Worm (Caenorhabditis elegans): Measurements from ENCODE around the gene C09E7.7.

The C09E7.7 gene

DNA sequence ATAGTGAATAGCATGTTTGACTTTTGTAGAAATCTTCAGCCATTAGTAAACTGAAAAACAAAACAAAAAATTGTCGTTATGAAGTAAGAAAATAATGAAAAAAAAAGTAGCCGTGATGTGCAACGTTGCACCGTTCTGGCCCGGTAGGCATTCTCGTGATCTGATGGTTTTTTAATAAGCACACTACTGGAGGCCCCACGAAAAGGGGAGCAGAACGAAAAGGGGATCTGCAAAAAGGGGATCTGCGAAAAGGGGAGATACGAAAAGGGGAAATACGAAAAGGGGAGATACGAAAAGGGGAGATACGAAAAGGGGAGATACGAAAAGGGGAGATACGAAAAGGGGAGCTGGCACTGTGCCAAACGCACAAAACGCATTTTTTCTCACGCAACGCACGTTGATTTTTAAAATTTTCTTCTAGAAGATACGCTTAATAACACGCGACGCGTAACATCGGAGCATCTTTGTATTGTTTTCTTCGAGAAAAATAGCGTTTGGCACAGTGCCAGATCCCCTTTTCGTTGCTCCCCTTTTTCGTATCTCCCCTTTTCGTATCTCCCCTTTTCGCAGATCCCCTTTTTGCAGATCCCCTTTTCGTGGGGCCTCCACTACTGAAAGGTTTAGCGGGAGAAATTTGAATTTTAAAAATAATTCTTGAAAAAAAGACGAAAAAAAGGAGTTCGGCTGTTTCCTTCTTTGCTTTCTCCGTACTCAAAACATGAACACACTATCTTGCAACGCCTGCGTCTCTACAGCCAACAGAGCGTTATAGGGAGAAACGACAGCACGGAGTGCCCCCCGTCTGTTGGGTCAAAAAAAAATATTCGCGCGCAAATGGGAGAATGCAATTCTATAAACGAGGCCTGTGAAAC is at the start of gene C09E7.7:
TSS of gene C09E7.7 (minus strand) at position 57 of the 872 bp plus-strand sequence.
- TF ChIP-seq nfya-1 (tag; optimal IDR thresholded peaks at IDR 0.05; ENCODE audit: insufficient read depth) (peak; percentile 50), fkh-10 (GFP tag; optimal IDR thresholded peaks at IDR 0.05) (peak; percentile 2), hmg-11 (tag; optimal IDR thresholded peaks at IDR 0.05) (peak; percentile 11), elt-2 (tag; optimal IDR thresholded peaks at IDR 0.05) (peak; percentile 16), pha-4 (tag; optimal IDR thresholded peaks at IDR 0.05) (peak; percentile 30), tbx-2 (tag; optimal IDR thresholded peaks at IDR 0.05) (peak; percentile 21), snpc-4 (tag; optimal IDR thresholded peaks at IDR 0.05) (peak; percentile 25), lin-15B (tag; optimal IDR thresholded peaks at IDR 0.05) (peak; percentile 21), ceh-28 (tag; optimal IDR thresholded peaks at IDR 0.05) (peak; percentile 0), elt-1 (tag; optimal IDR thresholded peaks at IDR 0.05) (peak; percentile 36), nhr-25 (tag; optimal IDR thresholded peaks at IDR 0.05) (peak; percentile 15), nhr-43 (tag; optimal IDR thresholded peaks at IDR 0.05; ENCODE audit: poor library complexity, severe bottlenecking) (peak; percentile 63)

DNA sequence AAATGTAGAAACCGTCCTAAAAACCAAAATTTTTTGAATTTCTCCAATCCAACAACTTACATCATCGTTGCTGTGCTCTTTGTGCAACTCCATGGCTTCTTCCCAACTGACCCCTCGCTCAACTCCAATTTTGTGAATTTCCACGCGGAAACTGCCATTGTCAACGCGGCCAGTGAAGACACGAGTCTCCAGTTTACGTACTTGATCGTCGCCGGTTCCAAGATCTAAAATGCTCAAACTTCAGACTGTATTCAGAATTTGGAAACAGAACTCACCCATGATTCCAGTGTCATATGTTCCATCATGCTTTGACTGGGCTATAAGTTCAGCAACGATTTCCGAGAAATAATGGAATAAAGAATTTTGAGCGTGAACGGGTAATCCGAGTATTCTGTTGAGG is 43.0 kb upstream of the C09E7.7 start:
- no peak for TF ChIP-seq snpc-4 (tag; optimal IDR thresholded peaks at IDR 0.05)
- no peak for TF ChIP-seq ceh-16 (tag; optimal IDR thresholded peaks at IDR 0.05)
- TF ChIP-seq pqm-1 (tag; optimal IDR thresholded peaks at IDR 0.05) = no peak
- no peak for TF ChIP-seq lsy-12 (tag; optimal IDR thresholded peaks at IDR 0.05)
- TF ChIP-seq lin-15B (tag; optimal IDR thresholded peaks at IDR 0.05) = no peak
- TF ChIP-seq fkh-10 (GFP tag; optimal IDR thresholded peaks at IDR 0.05) = no peak
- no peak for TF ChIP-seq nfya-1 (tag; optimal IDR thresholded peaks at IDR 0.05; ENCODE audit: insufficient read depth)
- TF ChIP-seq nhr-12 (tag; optimal IDR thresholded peaks at IDR 0.05) = no peak
- no peak for TF ChIP-seq nhr-237 (tag; optimal IDR thresholded peaks at IDR 0.05)
- no peak for TF ChIP-seq egl-27 (tag; optimal IDR thresholded peaks at IDR 0.05)
- TF ChIP-seq ceh-28 (tag; optimal IDR thresholded peaks at IDR 0.05) = no peak
- TF ChIP-seq daf-12 (tag; optimal IDR thresholded peaks at IDR 0.05) = no peak
- no peak for TF ChIP-seq elt-3 (tag; optimal IDR thresholded peaks at IDR 0.05)
- TF ChIP-seq tbx-2 (tag; optimal IDR thresholded peaks at IDR 0.05) = no peak

DNA sequence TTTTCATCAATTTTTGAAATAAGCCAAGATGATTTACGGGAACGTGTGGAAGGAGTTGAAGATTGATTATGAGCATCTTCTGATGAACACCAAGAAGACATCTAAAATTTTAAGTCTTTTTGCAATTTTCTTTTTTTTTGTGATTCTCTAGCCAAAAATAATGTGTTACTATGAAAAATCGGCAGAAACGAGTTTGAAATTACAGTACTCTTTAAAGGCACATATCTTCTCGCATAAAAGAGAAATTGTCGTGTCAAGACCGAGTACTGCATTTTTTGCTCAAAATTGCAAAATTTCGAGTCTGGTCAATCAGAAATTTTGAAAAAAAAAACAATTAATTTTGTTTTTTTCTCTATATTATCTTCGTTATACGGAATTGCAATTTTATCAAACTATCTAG is 41.0 kb upstream of the C09E7.7 start, which contains the start of gene F20H11.1:
TSS of gene F20H11.1 (minus strand) at position 101 of the 400 bp plus-strand sequence.
- TF ChIP-seq fkh-10 (GFP tag; optimal IDR thresholded peaks at IDR 0.05) (no peak), aly-2 (tag; optimal IDR thresholded peaks at IDR 0.05) (no peak), nhr-76 (tag; optimal IDR thresholded peaks at IDR 0.05) (no peak), lin-15B (tag; optimal IDR thresholded peaks at IDR 0.05) (no peak), jun-1 (tag; optimal IDR thresholded peaks at IDR 0.05) (no peak), mdl-1 (tag; optimal IDR thresholded peaks at IDR 0.05) (no peak), lsy-12 (tag; optimal IDR thresholded peaks at IDR 0.05) (no peak), mml-1 (tag; optimal IDR thresholded peaks at IDR 0.05) (no peak), nhr-25 (tag; optimal IDR thresholded peaks at IDR 0.05) (no peak), fos-1 (tag; optimal IDR thresholded peaks at IDR 0.05) (no peak), nhr-77 (tag; optimal IDR thresholded peaks at IDR 0.05) (no peak), egl-27 (tag; optimal IDR thresholded peaks at IDR 0.05) (no peak), ztf-11 (tag; optimal IDR thresholded peaks at IDR 0.05) (no peak), ama-1 (optimal IDR thresholded peaks at IDR 0.05) (no peak), nhr-28 (tag; optimal IDR thresholded peaks at IDR 0.05) (no peak), ceh-28 (tag; optimal IDR thresholded peaks at IDR 0.05) (no peak)

DNA sequence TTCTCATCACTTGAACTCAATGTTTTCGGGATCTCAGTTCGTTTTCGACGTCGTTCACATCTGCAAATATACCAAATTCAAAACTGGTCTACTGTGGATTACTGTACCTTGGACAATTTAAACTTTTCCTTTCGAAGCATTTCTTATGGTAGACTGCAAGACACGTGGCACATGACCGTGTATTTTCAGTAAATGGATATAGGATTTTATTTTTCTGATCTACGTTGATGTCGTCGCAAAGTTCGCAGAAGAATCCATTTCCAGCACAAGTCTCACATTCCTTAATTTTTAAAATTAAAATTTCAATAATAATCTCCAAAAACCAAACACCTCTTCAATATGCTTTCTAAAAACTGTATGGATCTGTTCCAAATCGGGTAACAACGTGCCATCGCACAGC is 38.5 kb upstream of the C09E7.7 start:
- TF ChIP-seq nhr-11 (tag; optimal IDR thresholded peaks at IDR 0.05) (no peak), elt-1 (tag; optimal IDR thresholded peaks at IDR 0.05) (no peak), ceh-9 (tag; optimal IDR thresholded peaks at IDR 0.05) (no peak), nhr-12 (tag; optimal IDR thresholded peaks at IDR 0.05) (no peak), unc-62 (GFP tag; optimal IDR thresholded peaks at IDR 0.05) (no peak), egl-5 (tag; optimal IDR thresholded peaks at IDR 0.05) (no peak), sea-2 (GFP tag; optimal IDR thresholded peaks at IDR 0.05) (no peak), elt-2 (tag; optimal IDR thresholded peaks at IDR 0.05) (no peak)
